Worm (Caenorhabditis elegans) whole organism, L3 larva: Measurements from ENCODE around the gene T01C8.2.
A peak's percentile ranks its signal among the peaks of the same experiment; 100 is the strongest.

Experiments
- ama-1 ChIP-seq: fragments of 150-350 bp; optimal IDR thresholded peaks from 2 replicates; lab custom pipeline; 2018
- elt-2 ChIP-seq: sonication (generic microtip); optimal IDR thresholded peaks from 2 replicates; lab custom pipeline; 2016; ENCODE audit warnings: missing genetic modification reagents, mild to moderate bottlenecking, missing genetic modification characterization, missing compliant biosample characterization
- elt-3 ChIP-seq, 3 experiments: fragments of 150-350 bp in 1 of 3; sonication (generic microtip) in 2 of 3; optimal IDR thresholded peaks; 2 replicates in 2 of 3; 4 replicates in 1 of 3; lab custom pipeline; 2014 to 2017; ENCODE audit warnings: missing biosample characterization in 3 of 3, missing genetic modification characterization in 3 of 3
- jun-1 ChIP-seq: fragments of 150-350 bp; optimal IDR thresholded peaks from 2 replicates; lab custom pipeline; 2014; ENCODE audit warnings: missing biosample characterization, missing genetic modification reagents, missing genetic modification characterization

DNA sequence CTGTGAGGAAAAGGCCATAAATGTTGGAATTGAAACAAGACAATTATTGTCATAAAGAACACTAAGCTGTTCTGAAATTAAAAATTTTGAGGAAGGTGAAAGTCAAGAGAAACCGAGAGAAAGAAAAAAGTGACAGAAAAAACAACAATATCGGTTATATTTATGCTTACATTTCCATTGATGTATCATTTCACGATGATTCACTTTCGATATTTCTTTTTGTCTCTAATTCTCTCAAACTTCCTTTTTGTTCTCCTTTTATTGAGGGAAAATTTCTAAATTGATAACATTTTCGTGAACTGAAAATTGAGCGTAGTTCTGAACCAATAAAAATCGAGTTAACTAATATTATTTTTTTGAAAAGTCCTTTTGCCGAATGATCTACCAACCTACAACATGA, 28.7 kb downstream of the T01C8.2 start:
- TF ChIP-seq elt-2 (tag; lab: Kevin White, UChicago) (peak; percentile 16), elt-3 (tag; optimal IDR thresholded peaks at IDR 0.05; lab: Kevin White, UChicago) (no peak), jun-1 (no peak), ama-1 (no peak)
